Fruit fly (Drosophila melanogaster): ENCODE measurements around the gene CG6333.

CG6333 gene

dm6 chr3L:17485280-17485792 is 694 bp downstream of the CG6333 start (continued):
- TF ChIP-seq CG9932 (GFP tag; IDR thresholded peaks at IDR 0.05) (no peak), Awh (GFP tag; IDR thresholded peaks at IDR 0.05) (peak; percentile 86), CG17568 (GFP tag; optimal IDR thresholded peaks at IDR 0.05) (peak; percentile 89), CG10321 (GFP tag; IDR thresholded peaks at IDR 0.05) (no peak), CG11723 (GFP tag; optimal IDR thresholded peaks at IDR 0.05) (peak; percentile 87), CG18476 (GFP tag; optimal IDR thresholded peaks at IDR 0.05) (peak; percentile 43), jing (GFP tag; optimal IDR thresholded peaks at IDR 0.05) (no peak), CG31224 (GFP tag; IDR thresholded peaks at IDR 0.05) (no peak), tx (GFP tag; optimal IDR thresholded peaks at IDR 0.05) (no peak), Xrp1 (GFP tag; IDR thresholded peaks at IDR 0.05) (peak; percentile 86), Nf-YC (tag; optimal IDR thresholded peaks at IDR 0.05) (no peak), gfzf (GFP tag; optimal IDR thresholded peaks at IDR 0.05) (no peak), usp (GFP tag; optimal IDR thresholded peaks at IDR 0.05) (no peak), h (optimal IDR thresholded peaks at IDR 0.05) (no peak), cato (GFP tag; optimal IDR thresholded peaks at IDR 0.05; ENCODE audit: borderline replicate concordance) (peak; percentile 70), org-1 (GFP tag; optimal IDR thresholded peaks at IDR 0.05) (peak; percentile 86), Fer2 (tag; optimal IDR thresholded peaks at IDR 0.05) (peak; percentile 25), Hsf (GFP tag; optimal IDR thresholded peaks at IDR 0.05) (peak; percentile 54), CG4730 (GFP tag; IDR thresholded peaks at IDR 0.05) (no peak), dpn (GFP tag; optimal IDR thresholded peaks at IDR 0.05) (peak in 1 of 2 experiments; percentile 9), CG10979 (tag; optimal IDR thresholded peaks at IDR 0.05) (peak; percentile 66), Stat92E (GFP tag; optimal IDR thresholded peaks at IDR 0.05) (peak in 1 of 3 experiments; percentile 31), CG16815 (GFP tag; optimal IDR thresholded peaks at IDR 0.05) (no peak), CG8765 (GFP tag; IDR thresholded peaks at IDR 0.05) (no peak), CG2202 (tag; optimal IDR thresholded peaks at IDR 0.05) (peak; percentile 97), knrl (GFP tag; IDR thresholded peaks at IDR 0.05; ENCODE audit: partially characterized antibody) (no peak), hkb (optimal IDR thresholded peaks at IDR 0.05) (no peak), hkb (GFP tag; IDR thresholded peaks at IDR 0.05) (peak; percentile 66), CG17328 (GFP tag; IDR thresholded peaks at IDR 0.05) (peak; percentile 55; the same call in 1 of the 2 replicates), CG33557 (GFP tag; optimal IDR thresholded peaks at IDR 0.05) (peak; percentile 98)

- TF ChIP-seq Pdp1 (GFP tag; optimal IDR thresholded peaks at IDR 0.05) = peak in 1 of 2 experiments; percentile 50
- no peak for TF ChIP-seq CG11398 (GFP tag; optimal IDR thresholded peaks at IDR 0.05)
- TF ChIP-seq Meics (GFP tag; optimal IDR thresholded peaks at IDR 0.05) = no peak
- no peak for TF ChIP-seq nerfin-1 (tag; optimal IDR thresholded peaks at IDR 0.05)
Measured at dm6 chr3L:17478826-17479225, 7.2 kb downstream of the CG6333 start, which contains the start of the genes CG13733 and qjt. Gene CG13733 (minus strand): TSS chr3L:17478926. Gene qjt (plus strand): TSS chr3L:17479096.

dm6 chr3L:17476496-17476895 is 9.5 kb downstream of the CG6333 start:
- TF ChIP-seq CHES-1-like (GFP tag; optimal IDR thresholded peaks at IDR 0.05) (no peak), Pdp1 (GFP tag; optimal IDR thresholded peaks at IDR 0.05) (peak in 1 of 2 experiments; percentile 76), klu (GFP tag; IDR thresholded peaks at IDR 0.05) (no peak), Awh (GFP tag; IDR thresholded peaks at IDR 0.05) (no peak), ftz-f1 (GFP tag; optimal IDR thresholded peaks at IDR 0.05) (peak; percentile 78), Dref (GFP tag; IDR thresholded peaks at IDR 0.05) (no peak), slbo (GFP tag; IDR thresholded peaks at IDR 0.05) (0 out of 2 replicates have a peak, but pooled peaks have one; percentile 13), zfh1 (GFP tag; IDR thresholded peaks at IDR 0.05) (no peak), en (GFP tag; optimal IDR thresholded peaks at IDR 0.05) (no peak), fd64A (GFP tag; optimal IDR thresholded peaks at IDR 0.05) (no peak), Fer3 (tag; optimal IDR thresholded peaks at IDR 0.05) (no peak), MESR4 (GFP tag; optimal IDR thresholded peaks at IDR 0.05) (peak; percentile 50), Atf6 (GFP tag; IDR thresholded peaks at IDR 0.05) (0 out of 2 replicates have a peak, but pooled peaks have one; percentile 6), CG8359 (GFP tag; optimal IDR thresholded peaks at IDR 0.05; ENCODE audit: borderline replicate concordance) (no peak)

Measured in whole organism, embryonic.